Fruit fly (Drosophila melanogaster) whole organism: Measurements from ENCODE around the gene CG32428.
"Not testable (repeated sequence)": the region's sequence is repeated elsewhere in the genome, so short reads cannot be mapped to it uniquely, and the experiment has no call there.

Source experiments
- CG8478 ChIP-seq: fragments of >200 bp; optimal IDR thresholded peaks from 2 replicates; lab custom pipeline; 2018; ENCODE audit warnings: inconsistent platforms
- Dll ChIP-seq: fragments of >200 bp; optimal IDR thresholded peaks from 2 replicates; lab custom pipeline; 2017
- EcR ChIP-seq, 2 experiments: fragments of >200 bp; optimal IDR thresholded peaks; 2 replicates each; lab custom pipeline; 2017; ENCODE audit warnings: missing biosample characterization in 2 of 2, missing genetic modification characterization in 2 of 2, missing genetic modification reagents in 2 of 2
- pan ChIP-seq: fragments of >200 bp; optimal IDR thresholded peaks from 2 replicates; lab custom pipeline; 2017
- psq ChIP-seq: fragments of >200 bp; optimal IDR thresholded peaks from 2 replicates; lab custom pipeline; 2017
- usp ChIP-seq: fragments of >200 bp; optimal IDR thresholded peaks from 2 replicates; lab custom pipeline; 2017; ENCODE audit warnings: missing biosample characterization, missing genetic modification characterization, mixed read lengths

The CG32428 gene

dm6 chr3L:20508136-20508635 is 34.7 kb upstream of the CG32428 start:
- TF ChIP-seq CG8478 (lab: Kevin White, UChicago): no peak
- TF ChIP-seq pan (lab: Kevin White, UChicago): no peak
- no peak for TF ChIP-seq EcR (GFP tag; optimal IDR thresholded peaks at IDR 0.05; lab: Kevin White, UChicago)
- TF ChIP-seq psq: no peak
- TF ChIP-seq usp (GFP tag; lab: Kevin White, UChicago): no peak
- no peak for TF ChIP-seq Dll (lab: Kevin White, UChicago)

- TF ChIP-seq Dll (lab: Kevin White, UChicago): no peak
- TF ChIP-seq usp (GFP tag; lab: Kevin White, UChicago): no peak
- TF ChIP-seq psq: no peak
- no peak for TF ChIP-seq pan (lab: Kevin White, UChicago)
- TF ChIP-seq EcR (GFP tag; optimal IDR thresholded peaks at IDR 0.05; lab: Kevin White, UChicago): no peak
- TF ChIP-seq CG8478 (lab: Kevin White, UChicago): no peak
Measured at dm6 chr3L:20507552-20507951, 34.0 kb upstream of the CG32428 start.

DNA sequence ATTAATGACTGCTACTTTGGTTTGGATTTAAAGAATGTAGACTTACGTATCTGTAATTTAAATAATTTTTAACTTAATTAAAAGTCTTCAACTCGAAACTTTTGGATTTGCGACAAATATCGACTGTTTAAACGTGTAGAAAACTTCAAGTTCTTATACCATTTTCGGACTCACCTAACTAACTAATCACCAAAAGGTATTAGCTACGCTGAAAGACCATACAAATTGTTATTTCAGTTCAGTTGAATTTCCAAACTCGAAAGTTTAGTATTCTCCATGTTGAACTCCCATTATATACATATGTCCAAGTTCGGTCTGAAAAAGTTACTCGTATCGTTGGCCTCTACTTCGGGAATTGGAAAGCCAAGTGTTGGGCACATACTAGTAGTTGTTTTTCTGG is 32.2 kb upstream of the CG32428 start, which contains the start of gene CG5078:
Gene CG5078 (plus strand): TSS at position 301 of the 400 bp plus-strand sequence.
- TF ChIP-seq CG8478 (lab: Kevin White, UChicago): no peak
- no peak for TF ChIP-seq pan (lab: Kevin White, UChicago)
- no peak for TF ChIP-seq EcR (GFP tag; optimal IDR thresholded peaks at IDR 0.05; lab: Kevin White, UChicago)
- TF ChIP-seq Dll (lab: Kevin White, UChicago): no peak

- TF ChIP-seq Dll (lab: Kevin White, UChicago); EcR (GFP tag; optimal IDR thresholded peaks at IDR 0.05; lab: Kevin White, UChicago); CG8478 (lab: Kevin White, UChicago): not testable (repeated sequence)
Measured at dm6 chr3L:20503886-20504285, 30.4 kb upstream of the CG32428 start, which contains the start of gene CG17637. CG17637 (plus strand) TSS chr3L:20504186.

dm6 chr3L:20503256-20503655 is 29.7 kb upstream of the CG32428 start:
- TF ChIP-seq CG8478 (lab: Kevin White, UChicago) (no peak), EcR (GFP tag; optimal IDR thresholded peaks at IDR 0.05; lab: Kevin White, UChicago) (no peak), pan (lab: Kevin White, UChicago) (no peak), psq (no peak), Dll (lab: Kevin White, UChicago) (no peak), usp (GFP tag; lab: Kevin White, UChicago) (no peak)

DNA sequence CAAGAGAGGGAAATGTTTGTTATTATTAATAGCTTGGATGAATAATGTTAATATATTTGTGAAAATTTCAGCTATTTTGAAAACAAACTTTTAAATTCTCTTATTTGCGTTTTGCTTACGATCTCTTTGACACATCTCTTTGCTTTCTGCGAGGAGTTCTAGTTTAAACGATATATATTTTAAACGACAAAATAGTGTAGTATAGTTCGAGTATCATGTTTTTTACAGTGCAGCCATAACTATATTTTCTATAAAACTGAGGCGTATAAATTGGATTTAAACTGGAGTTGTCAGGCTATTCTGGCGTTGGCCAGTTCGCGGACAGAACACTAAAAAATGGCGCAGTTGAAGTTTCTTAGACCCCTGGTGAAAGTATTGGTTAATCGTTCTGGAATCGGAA is 26.0 kb upstream of the CG32428 start, which contains the start of gene CG18281:
Gene CG18281 (plus strand): TSS at position 301 of the 400 bp plus-strand sequence.
- not testable (repeated sequence) for TF ChIP-seq usp (GFP tag; lab: Kevin White, UChicago); psq; EcR (GFP tag; optimal IDR thresholded peaks at IDR 0.05; lab: Kevin White, UChicago)

DNA sequence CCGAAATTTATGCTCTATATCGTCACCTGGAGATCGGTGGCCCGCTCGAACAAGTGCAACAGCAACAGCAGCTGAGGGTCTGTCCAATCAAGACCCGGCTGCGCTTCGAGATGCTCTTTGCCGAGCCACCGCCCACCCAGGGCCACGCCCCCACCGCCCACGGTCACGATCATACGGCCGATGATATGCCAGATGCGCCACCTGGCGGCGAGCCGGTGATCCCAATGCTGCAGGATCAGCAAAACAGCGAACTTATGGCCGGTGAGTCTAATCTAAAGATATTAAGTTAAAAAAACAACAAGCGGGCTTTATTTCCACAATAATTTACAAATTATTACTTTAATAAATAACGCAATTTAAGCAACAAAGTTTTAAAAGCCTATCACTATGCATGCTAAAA is 24.7 kb upstream of the CG32428 start:
- TF ChIP-seq CG8478 (lab: Kevin White, UChicago): no peak
- no peak for TF ChIP-seq EcR (GFP tag; optimal IDR thresholded peaks at IDR 0.05; lab: Kevin White, UChicago)
- TF ChIP-seq usp (GFP tag; lab: Kevin White, UChicago): no peak
- TF ChIP-seq pan (lab: Kevin White, UChicago): no peak
- no peak for TF ChIP-seq psq
- no peak for TF ChIP-seq Dll (lab: Kevin White, UChicago)

DNA sequence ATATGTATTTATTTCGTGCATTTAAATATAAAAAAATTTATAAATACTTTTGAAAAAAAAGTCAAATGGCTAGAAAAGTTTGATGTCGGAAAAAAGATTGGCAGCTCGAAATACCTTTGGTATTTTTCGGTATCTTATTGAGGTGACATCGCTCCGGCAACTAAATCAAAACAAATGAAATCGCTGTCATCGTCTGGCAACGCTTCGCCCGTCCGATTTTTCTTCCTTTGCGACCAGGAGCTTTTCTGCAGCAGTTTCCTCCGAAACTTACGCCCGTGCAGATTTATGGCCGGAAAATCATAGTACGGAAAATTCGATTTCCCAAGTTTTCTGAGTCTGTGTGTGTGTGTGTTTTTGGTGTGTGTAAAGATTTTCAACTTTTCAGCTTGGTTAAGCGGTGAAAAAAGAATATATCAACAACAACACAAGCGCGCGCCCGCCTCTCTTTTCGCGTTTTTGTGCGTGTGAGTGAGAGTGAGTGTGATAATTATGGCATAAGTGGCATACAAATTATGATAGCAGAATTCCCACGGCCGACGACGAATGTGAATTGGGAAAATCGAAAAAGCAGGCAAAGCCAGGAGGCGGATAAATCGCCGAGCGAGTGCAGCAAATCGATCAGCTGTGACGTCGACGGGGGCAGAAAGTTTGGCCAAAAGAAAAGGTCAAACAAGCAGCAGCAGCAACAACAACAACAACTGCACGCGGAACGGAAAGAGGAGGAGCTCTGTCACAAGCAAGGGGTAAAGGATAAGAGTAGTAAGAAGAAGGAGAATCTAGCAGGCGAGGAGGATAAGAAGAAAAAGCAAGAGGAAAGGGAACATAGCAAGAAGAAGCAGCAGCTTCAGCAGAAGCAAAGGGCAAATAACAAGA is 23.8 kb upstream of the CG32428 start, which contains the start of gene CG32425:
Gene CG32425 (plus strand): TSS at position 200 of the 873 bp plus-strand sequence.
- TF ChIP-seq EcR (GFP tag; optimal IDR thresholded peaks at IDR 0.05; lab: Kevin White, UChicago): no peak
- TF ChIP-seq usp (GFP tag; lab: Kevin White, UChicago): no peak
- TF ChIP-seq psq: no peak
- no peak for TF ChIP-seq Dll (lab: Kevin White, UChicago)
- TF ChIP-seq CG8478 (lab: Kevin White, UChicago): no peak
- TF ChIP-seq pan (lab: Kevin White, UChicago): no peak

DNA sequence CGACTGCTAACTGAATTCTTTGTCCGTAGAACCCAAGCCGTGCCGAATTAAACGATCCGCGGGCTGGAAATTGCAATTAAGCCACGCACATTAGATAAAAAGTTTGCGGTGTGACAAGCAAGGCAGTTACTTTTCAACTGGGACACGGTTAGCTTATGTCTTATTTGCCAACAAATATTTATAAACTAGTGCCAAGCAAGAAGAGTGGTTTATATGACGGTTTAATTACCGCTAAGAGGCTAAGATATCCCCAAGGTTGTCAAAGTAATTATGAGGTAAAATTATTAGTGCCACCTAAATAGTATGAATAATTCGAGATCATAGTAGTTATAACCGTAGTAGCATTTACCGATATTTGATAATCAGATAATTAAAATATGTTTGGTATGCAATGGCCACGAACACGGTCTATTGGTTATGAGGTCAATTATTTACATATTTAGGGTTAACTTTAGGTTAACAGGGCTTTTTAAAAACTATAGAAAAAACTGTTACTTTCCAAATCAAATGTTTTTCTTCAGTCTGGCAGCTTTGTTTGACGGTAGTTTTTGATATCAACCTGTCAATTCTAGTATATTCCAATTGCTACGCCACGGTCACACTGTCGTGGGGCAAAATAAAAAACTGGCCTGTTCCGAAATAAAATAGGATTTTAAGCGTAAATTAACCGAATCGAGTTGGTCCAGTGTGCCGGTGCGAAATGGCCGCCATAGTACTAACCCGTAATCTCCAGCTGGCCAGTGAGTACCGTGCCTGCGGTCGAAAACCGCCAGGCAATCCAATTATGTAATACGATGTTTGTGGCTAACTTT is 21.5 kb upstream of the CG32428 start, which contains the start of gene ZnT77C:
Gene ZnT77C (minus strand): TSS at position 142 of the 812 bp plus-strand sequence.
- TF ChIP-seq CG8478 (lab: Kevin White, UChicago) (no peak), pan (lab: Kevin White, UChicago) (no peak), psq (no peak), usp (GFP tag; lab: Kevin White, UChicago) (no peak), EcR (GFP tag; optimal IDR thresholded peaks at IDR 0.05; lab: Kevin White, UChicago) (no peak), Dll (lab: Kevin White, UChicago) (no peak)

- no peak for TF ChIP-seq Dll (lab: Kevin White, UChicago)
- TF ChIP-seq usp (GFP tag; lab: Kevin White, UChicago): no peak
- TF ChIP-seq psq: no peak
- no peak for TF ChIP-seq CG8478 (lab: Kevin White, UChicago)
- no peak for TF ChIP-seq EcR (GFP tag; optimal IDR thresholded peaks at IDR 0.05; lab: Kevin White, UChicago)
- TF ChIP-seq pan (lab: Kevin White, UChicago): no peak
Measured at dm6 chr3L:20494262-20494601, 20.7 kb upstream of the CG32428 start.
